Worm (Caenorhabditis elegans): ENCODE measurements around the gene clec-207.

- no peak for TF ChIP-seq gmeb-1 (tag; optimal IDR thresholded peaks at IDR 0.05)
- no peak for TF ChIP-seq unc-39 (tag; optimal IDR thresholded peaks at IDR 0.05)
- no peak for TF ChIP-seq nhr-11 (tag; optimal IDR thresholded peaks at IDR 0.05)
- no peak for TF ChIP-seq unc-62 (GFP tag; optimal IDR thresholded peaks at IDR 0.05)
Observed at ce11 chrV:2134340-2134739, 38.5 kb downstream of the clec-207 start.
